ENCODE assay signal across 3 fruit fly cellular contexts in genomic region chrX:15852815-15853542, dm6.
TF ChIP-seq lines count a peak whose summit lies in the region.

Gene UBL3, minus strand, starts transcription at chrX:15853175.
Gene CG15914, plus strand, starts transcription at chrX:15853421.

TF ChIP-seq in whole organism, adult, 20 proteins besides CTCF, POLR2A, EP300 and RAD21 (continued from another document):
- peak; percentile 70 for TF ChIP-seq Mnt (GFP tag; optimal IDR thresholded peaks at IDR 0.05; lab: Kevin White, UChicago)

TF ChIP-seq in whole organism, embryonic, 481 proteins besides CTCF, POLR2A, EP300 and RAD21 (continued from another document and continues in another):
- TF ChIP-seq zen (tag; optimal IDR thresholded peaks at IDR 0.05; lab: Kevin White, UChicago), result peak; percentile 9
- TF ChIP-seq Dref (GFP tag; IDR thresholded peaks at IDR 0.05; lab: Robert Waterston, UW), result peak; percentile 32
- no peak for TF ChIP-seq esg (GFP tag; conservative IDR thresholded peaks at IDR 0.05; lab: Robert Waterston, UW)
- peak; percentile 80 for TF ChIP-seq MESR4 (GFP tag; optimal IDR thresholded peaks at IDR 0.05; lab: Kevin White, UChicago)
- TF ChIP-seq CG1603 (tag; optimal IDR thresholded peaks at IDR 0.05; lab: Kevin White, UChicago), result peak; percentile 80
- peak; percentile 68 for TF ChIP-seq CG12659 (GFP tag; optimal IDR thresholded peaks at IDR 0.05; lab: Kevin White, UChicago)
- TF ChIP-seq CG6791 (GFP tag; IDR thresholded peaks at IDR 0.05; lab: Robert Waterston, UW; ENCODE audit: partially characterized antibody), result no peak
- peak; percentile 98 for TF ChIP-seq CG15479 (GFP tag; optimal IDR thresholded peaks at IDR 0.05; lab: Kevin White, UChicago)
- no peak for TF ChIP-seq Fer3 (tag; optimal IDR thresholded peaks at IDR 0.05; lab: Kevin White, UChicago)
- no peak for TF ChIP-seq toy (GFP tag; IDR thresholded peaks at IDR 0.05; lab: Robert Waterston, UW)
- TF ChIP-seq fd96Cb (tag; optimal IDR thresholded peaks at IDR 0.05; lab: Kevin White, UChicago), result no peak
- peak; percentile 85 for TF ChIP-seq cg (GFP tag; optimal IDR thresholded peaks at IDR 0.05; lab: Kevin White, UChicago)
- TF ChIP-seq CG6689 (GFP tag; IDR thresholded peaks at IDR 0.05; lab: Robert Waterston, UW), result no peak
- TF ChIP-seq CG11247 (GFP tag; IDR thresholded peaks at IDR 0.05; lab: Robert Waterston, UW), result no peak
- peak; percentile 10 for TF ChIP-seq CG30403 (GFP tag; optimal IDR thresholded peaks at IDR 0.05; lab: Kevin White, UChicago)
- peak; percentile 60 for TF ChIP-seq ewg (GFP tag; optimal IDR thresholded peaks at IDR 0.05; lab: Kevin White, UChicago)
- no peak for TF ChIP-seq Ravus (GFP tag; IDR thresholded peaks at IDR 0.05; lab: Robert Waterston, UW)
- peak; percentile 92 for TF ChIP-seq CG32767 (GFP tag; IDR thresholded peaks at IDR 0.05; lab: Robert Waterston, UW)
- no peak for TF ChIP-seq Dad (GFP tag; optimal IDR thresholded peaks at IDR 0.05; lab: Kevin White, UChicago)
- TF ChIP-seq CG7357 (GFP tag; IDR thresholded peaks at IDR 0.05; lab: Robert Waterston, UW), result 0 out of 3 replicates have a peak, but pooled peaks have one; percentile 22
- no peak for TF ChIP-seq ro (GFP tag; IDR thresholded peaks at IDR 0.05; lab: Robert Waterston, UW)
- TF ChIP-seq her (GFP tag; optimal IDR thresholded peaks at IDR 0.05; lab: Kevin White, UChicago), result no peak
- no peak for TF ChIP-seq CG12104 (GFP tag; optimal IDR thresholded peaks at IDR 0.05; lab: Kevin White, UChicago)
- TF ChIP-seq Sry-β (GFP tag; optimal IDR thresholded peaks at IDR 0.05; lab: Kevin White, UChicago), result no peak
- TF ChIP-seq Scr (GFP tag; IDR thresholded peaks at IDR 0.05; lab: Robert Waterston, UW; ENCODE audit: partially characterized antibody), result peak; percentile 53; the same call in 1 of the 2 replicates
- peak; percentile 14 for TF ChIP-seq twi (tag; optimal IDR thresholded peaks at IDR 0.05; lab: Kevin White, UChicago)
- TF ChIP-seq Pdp1 (GFP tag; optimal IDR thresholded peaks at IDR 0.05; lab: Kevin White, UChicago), result peak in 1 of 2 experiments; percentile 53
- TF ChIP-seq CG34376 (GFP tag; optimal IDR thresholded peaks at IDR 0.05; lab: Kevin White, UChicago), result peak; percentile 13
- TF ChIP-seq CG10267 (tag; optimal IDR thresholded peaks at IDR 0.05; lab: Kevin White, UChicago), result peak; percentile 34
- no peak for TF ChIP-seq bowl (GFP tag; IDR thresholded peaks at IDR 0.05; lab: Robert Waterston, UW)
- TF ChIP-seq CG9797 (GFP tag; optimal IDR thresholded peaks at IDR 0.05; lab: Kevin White, UChicago), result peak; percentile 95
- peak; percentile 49 for TF ChIP-seq Nf-YC (tag; optimal IDR thresholded peaks at IDR 0.05; lab: Kevin White, UChicago)
- TF ChIP-seq Lhr (GFP tag; optimal IDR thresholded peaks at IDR 0.05; lab: Kevin White, UChicago), result peak; percentile 47
- peak; percentile 82 for TF ChIP-seq nerfin-1 (tag; optimal IDR thresholded peaks at IDR 0.05; lab: Kevin White, UChicago)
- peak; percentile 60 for TF ChIP-seq E2f2 (GFP tag; IDR thresholded peaks at IDR 0.05; lab: Robert Waterston, UW)
- TF ChIP-seq sens (GFP tag; lab: Kevin White, UChicago), result peak; percentile 76
- peak; percentile 57 for TF ChIP-seq phol (tag; optimal IDR thresholded peaks at IDR 0.05; lab: Kevin White, UChicago)
- no peak for TF ChIP-seq usp (GFP tag; optimal IDR thresholded peaks at IDR 0.05; lab: Kevin White, UChicago)
- TF ChIP-seq stwl (tag; optimal IDR thresholded peaks at IDR 0.05; lab: Kevin White, UChicago), result peak; percentile 45
- TF ChIP-seq nmo (GFP tag; optimal IDR thresholded peaks at IDR 0.05; lab: Kevin White, UChicago), result peak; percentile 40
- TF ChIP-seq lbe (GFP tag; optimal IDR thresholded peaks at IDR 0.05; lab: Kevin White, UChicago), result peak; percentile 37
- peak; percentile 10 for TF ChIP-seq Myb (GFP tag; optimal IDR thresholded peaks at IDR 0.05; lab: Kevin White, UChicago)
- 0 out of 2 replicates have a peak, but pooled peaks have one; percentile 34 for TF ChIP-seq unc-4 (GFP tag; IDR thresholded peaks at IDR 0.05; lab: Robert Waterston, UW; ENCODE audit: partially characterized antibody)
- TF ChIP-seq CG2712 (tag; optimal IDR thresholded peaks at IDR 0.05; lab: Kevin White, UChicago), result peak; percentile 41
- no peak for TF ChIP-seq Adf1 (GFP tag; IDR thresholded peaks at IDR 0.05; lab: Robert Waterston, UW)
- TF ChIP-seq CG17359 (tag; optimal IDR thresholded peaks at IDR 0.05; lab: Kevin White, UChicago), result no peak
- 0 out of 3 replicates have a peak, but pooled peaks have one; percentile 7 for TF ChIP-seq CG16813 (GFP tag; IDR thresholded peaks at IDR 0.05; lab: Robert Waterston, UW; ENCODE audit: partially characterized antibody)
- TF ChIP-seq D19A (tag; optimal IDR thresholded peaks at IDR 0.05; lab: Kevin White, UChicago), result peak; percentile 25
- TF ChIP-seq eyg (GFP tag; optimal IDR thresholded peaks at IDR 0.05; lab: Kevin White, UChicago), result no peak
- TF ChIP-seq YL-1 (GFP tag; optimal IDR thresholded peaks at IDR 0.05; lab: Kevin White, UChicago), result peak; percentile 51
- no peak for TF ChIP-seq CG8290 (GFP tag; optimal IDR thresholded peaks at IDR 0.05; lab: Kevin White, UChicago)
- peak in 1 of 2 experiments; percentile 9 for TF ChIP-seq CG8290 (tag; optimal IDR thresholded peaks at IDR 0.05; lab: Kevin White, UChicago)
- TF ChIP-seq CG14710 (tag; optimal IDR thresholded peaks at IDR 0.05; lab: Kevin White, UChicago), result peak; percentile 72
- no peak for TF ChIP-seq psq (GFP tag; optimal IDR thresholded peaks at IDR 0.05; lab: Kevin White, UChicago)
- TF ChIP-seq emc (GFP tag; optimal IDR thresholded peaks at IDR 0.05; lab: Kevin White, UChicago), result no peak
- TF ChIP-seq grau (tag; optimal IDR thresholded peaks at IDR 0.05; lab: Kevin White, UChicago), result peak; percentile 35
- TF ChIP-seq fru (optimal IDR thresholded peaks at IDR 0.05; lab: Kevin White, UChicago), result no peak
- TF ChIP-seq CG17829 (tag; optimal IDR thresholded peaks at IDR 0.05; lab: Kevin White, UChicago), result peak; percentile 36
- peak; percentile 82 for TF ChIP-seq CG30020 (tag; optimal IDR thresholded peaks at IDR 0.05; lab: Kevin White, UChicago)
- TF ChIP-seq Med (GFP tag; lab: Kevin White, UChicago), result peak; percentile 57
- peak; percentile 75 for TF ChIP-seq CG17186 (GFP tag; optimal IDR thresholded peaks at IDR 0.05; lab: Kevin White, UChicago)
- TF ChIP-seq CG4328 (GFP tag; optimal IDR thresholded peaks at IDR 0.05; lab: Kevin White, UChicago), result no peak
- TF ChIP-seq trem (tag; optimal IDR thresholded peaks at IDR 0.05; lab: Kevin White, UChicago), result peak; percentile 80
- TF ChIP-seq row (GFP tag; IDR thresholded peaks at IDR 0.05; lab: Robert Waterston, UW), result peak; percentile 53
- peak; percentile 24 for TF ChIP-seq Max (GFP tag; optimal IDR thresholded peaks at IDR 0.05; lab: Kevin White, UChicago)

TF ChIP-seq in whole organism, prepupa, 60 proteins besides CTCF, POLR2A, EP300 and RAD21 (continued from another document):
- peak; percentile 34 for TF ChIP-seq esn (GFP tag; optimal IDR thresholded peaks at IDR 0.05; lab: Kevin White, UChicago)
- TF ChIP-seq svp (GFP tag; lab: Kevin White, UChicago), result peak; percentile 89
- TF ChIP-seq CG15336 (GFP tag; IDR thresholded peaks at IDR 0.05; lab: Robert Waterston, UW), result peak; percentile 11; the same call in 1 of the 2 replicates
TF ChIP-seq in whole organism, prepupa: peak in this region for 11.
